Fruit fly (Drosophila melanogaster): ENCODE measurements around the gene CG11537.

- TF ChIP-seq Ets98B (GFP tag; IDR thresholded peaks at IDR 0.05) (no peak), CG14655 (GFP tag; optimal IDR thresholded peaks at IDR 0.05) (no peak), Snoo (tag; optimal IDR thresholded peaks at IDR 0.05) (no peak), EcR (GFP tag; optimal IDR thresholded peaks at IDR 0.05) (no peak), gl (tag; optimal IDR thresholded peaks at IDR 0.05) (no peak)
These were observed 18.7 kb downstream of the CG11537 start for dm6 chr3L:3124519-3124918.
